Fruit fly (Drosophila melanogaster) whole organism, pupa: ENCODE measurements around the gene HP6.

Experiments
- CG10348 ChIP-seq: fragments of 200-800 bp; sonication (Bioruptor generic); IDR thresholded peaks from 2 replicates; pipeline ENCODE4 v1.3.6; 2022; ENCODE audit warnings: missing biosample characterization, missing genetic modification characterization
- CG12605 ChIP-seq: fragments of 200-800 bp; sonication (Bioruptor generic); IDR thresholded peaks from 2 replicates; pipeline ENCODE4 v1.3.6; 2022; ENCODE audit warnings: missing biosample characterization, missing genetic modification characterization
- CG13204 ChIP-seq: fragments of 200-800 bp; sonication (Bioruptor generic); optimal IDR thresholded peaks from 2 replicates; lab custom pipeline; 2018; ENCODE audit warnings: missing biosample characterization, mild to moderate bottlenecking, missing genetic modification characterization, moderate library complexity
- CG14655 ChIP-seq: fragments of 200-800 bp; sonication (Bioruptor generic); optimal IDR thresholded peaks from 3 replicates; lab custom pipeline; 2017; ENCODE audit warnings: mild to moderate bottlenecking, missing biosample characterization, missing genetic modification reagents, missing genetic modification characterization
- CG15710 ChIP-seq: fragments of 200-800 bp; sonication (Bioruptor generic); optimal IDR thresholded peaks from 2 replicates; lab custom pipeline; 2018; ENCODE audit warnings: missing biosample characterization, mild to moderate bottlenecking, missing genetic modification characterization, moderate library complexity
- CG17806 ChIP-seq: fragments of 200-800 bp; sonication (Bioruptor generic); optimal IDR thresholded peaks from 2 replicates; lab custom pipeline; 2018; ENCODE audit warnings: missing biosample characterization, mild to moderate bottlenecking, missing genetic modification characterization, moderate library complexity
- CG32121 ChIP-seq: fragments of 200-800 bp; sonication (Bioruptor generic); IDR thresholded peaks from 2 replicates; pipeline ENCODE4 v1.3.6; 2022; ENCODE audit warnings: missing biosample characterization, missing genetic modification characterization
- CG34367 ChIP-seq: fragments of 200-800 bp; sonication (Bioruptor generic); optimal IDR thresholded peaks from 2 replicates; lab custom pipeline; 2018; ENCODE audit warnings: missing biosample characterization, mild to moderate bottlenecking, missing genetic modification characterization
- CG4496 ChIP-seq: fragments of 200-800 bp; sonication (Bioruptor generic); IDR thresholded peaks from 3 replicates; pipeline ENCODE4 v1.3.6; 2022; ENCODE audit warnings: missing biosample characterization, missing genetic modification characterization
- CG8159 ChIP-seq: fragments of 200-800 bp; sonication (Bioruptor generic); optimal IDR thresholded peaks from 3 replicates; lab custom pipeline; 2018; ENCODE audit warnings: missing biosample characterization, mild to moderate bottlenecking, missing genetic modification characterization, moderate library complexity
- CG8301 ChIP-seq: fragments of 200-800 bp; sonication (Bioruptor generic); optimal IDR thresholded peaks from 2 replicates; lab custom pipeline; 2018; ENCODE audit warnings: missing biosample characterization, mild to moderate bottlenecking, missing genetic modification characterization
- CG9948 ChIP-seq: fragments of 200-800 bp; sonication (Bioruptor generic); optimal IDR thresholded peaks from 2 replicates; lab custom pipeline; 2018; ENCODE audit warnings: missing biosample characterization, mild to moderate bottlenecking, missing genetic modification characterization, moderate library complexity
- D1 ChIP-seq: fragments of 200-800 bp; sonication (Bioruptor generic); optimal IDR thresholded peaks from 2 replicates; lab custom pipeline; 2018; ENCODE audit warnings: missing biosample characterization, mild to moderate bottlenecking, missing genetic modification characterization, moderate library complexity
- EcR ChIP-seq: fragments of 200-800 bp; sonication (Bioruptor generic); optimal IDR thresholded peaks from 3 replicates; lab custom pipeline; 2019; ENCODE audit warnings: missing biosample characterization, missing genetic modification characterization, mild to moderate bottlenecking, moderate library complexity, missing genetic modification reagents
- Ets98B ChIP-seq: fragments of 200-800 bp; sonication (Bioruptor generic); IDR thresholded peaks from 2 replicates; pipeline ENCODE4 v1.3.6; 2022; ENCODE audit warnings: missing biosample characterization, missing genetic modification characterization
- Pif1A ChIP-seq: fragments of 200-800 bp; sonication (Bioruptor generic); optimal IDR thresholded peaks from 3 replicates; lab custom pipeline; 2016; ENCODE audit warnings: missing biosample characterization, missing genetic modification characterization
- Pif1B ChIP-seq: fragments of 200-800 bp; sonication (Bioruptor generic); optimal IDR thresholded peaks from 3 replicates; lab custom pipeline; 2016; ENCODE audit warnings: missing biosample characterization, missing genetic modification characterization
- Snoo ChIP-seq: fragments of 200-800 bp; sonication (Bioruptor generic); optimal IDR thresholded peaks from 3 replicates; lab custom pipeline; 2017; ENCODE audit warnings: missing biosample characterization, mild to moderate bottlenecking, missing genetic modification characterization, inconsistent platforms
- fd96Ca ChIP-seq: fragments of 200-800 bp; sonication (Bioruptor generic); IDR thresholded peaks from 3 replicates; pipeline ENCODE4 v1.3.6; 2022; ENCODE audit warnings: missing biosample characterization, missing genetic modification characterization
- gl ChIP-seq: fragments of 200-800 bp; sonication (Bioruptor generic); optimal IDR thresholded peaks from 2 replicates; lab custom pipeline; 2018; ENCODE audit warnings: missing biosample characterization, mild to moderate bottlenecking, missing genetic modification characterization
- rn ChIP-seq: fragments of 200-800 bp; sonication (Bioruptor generic); IDR thresholded peaks from 2 replicates; pipeline ENCODE4 v1.3.6; 2022; ENCODE audit warnings: missing biosample characterization, missing genetic modification characterization

Gene HP6

dm6 chr2L:4599812-4600454 is 21.9 kb upstream of the HP6 start:
- TF ChIP-seq CG9948 (tag; lab: Kevin White, UChicago) (no peak), CG8159 (tag; lab: Kevin White, UChicago) (peak; percentile 14), Snoo (tag; lab: Kevin White, UChicago) (no peak), fd96Ca (GFP tag; lab: Robert Waterston, UW) (no peak), CG4496 (0 out of 3 replicates have a peak, but pooled peaks have one; percentile 9), Pif1B (no peak), CG14655 (GFP tag; lab: Kevin White, UChicago) (no peak), CG32121 (GFP tag; lab: Robert Waterston, UW) (0 out of 2 replicates have a peak, but pooled peaks have one; percentile 9), rn (GFP tag; lab: Robert Waterston, UW) (no peak), EcR (GFP tag; lab: Kevin White, UChicago) (peak; percentile 67), CG12605 (GFP tag; lab: Robert Waterston, UW) (no peak), CG10348 (GFP tag; lab: Robert Waterston, UW) (no peak), CG8301 (no peak), gl (tag; lab: Kevin White, UChicago) (no peak), CG15710 (tag; lab: Kevin White, UChicago) (no peak), CG17806 (tag; lab: Kevin White, UChicago) (no peak), D1 (tag; lab: Kevin White, UChicago) (no peak), CG34367 (no peak), CG13204 (GFP tag; lab: Kevin White, UChicago) (peak; percentile 20), Pif1A (GFP tag; lab: Kevin White, UChicago) (no peak), Ets98B (GFP tag; lab: Robert Waterston, UW) (no peak)

DNA sequence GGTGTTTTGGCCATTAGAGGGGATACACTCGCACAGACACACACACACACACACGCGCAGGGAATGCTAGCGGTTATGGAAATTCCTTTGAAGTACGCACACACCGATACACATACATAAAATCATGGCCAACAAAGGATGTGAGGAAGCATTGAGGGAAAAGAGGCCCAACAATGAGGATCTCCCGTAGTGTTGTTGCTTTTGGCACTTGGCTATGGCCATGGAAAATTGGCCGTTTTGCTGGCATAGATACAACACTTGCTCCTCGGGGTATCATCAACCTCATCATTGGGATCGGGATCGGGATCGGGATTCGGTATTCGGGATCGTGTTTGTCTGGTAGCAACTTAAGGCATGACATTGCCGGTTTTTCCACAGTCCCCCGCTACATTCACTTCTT is 19.6 kb upstream of the HP6 start:
- TF ChIP-seq CG14655 (GFP tag; lab: Kevin White, UChicago) (no peak), CG13204 (GFP tag; lab: Kevin White, UChicago) (no peak), CG8159 (tag; lab: Kevin White, UChicago) (no peak), CG9948 (tag; lab: Kevin White, UChicago) (no peak), fd96Ca (GFP tag; lab: Robert Waterston, UW) (no peak), Pif1B (no peak), CG15710 (tag; lab: Kevin White, UChicago) (no peak), D1 (tag; lab: Kevin White, UChicago) (no peak), CG10348 (GFP tag; lab: Robert Waterston, UW) (no peak), CG8301 (no peak), Pif1A (GFP tag; lab: Kevin White, UChicago) (no peak)

DNA sequence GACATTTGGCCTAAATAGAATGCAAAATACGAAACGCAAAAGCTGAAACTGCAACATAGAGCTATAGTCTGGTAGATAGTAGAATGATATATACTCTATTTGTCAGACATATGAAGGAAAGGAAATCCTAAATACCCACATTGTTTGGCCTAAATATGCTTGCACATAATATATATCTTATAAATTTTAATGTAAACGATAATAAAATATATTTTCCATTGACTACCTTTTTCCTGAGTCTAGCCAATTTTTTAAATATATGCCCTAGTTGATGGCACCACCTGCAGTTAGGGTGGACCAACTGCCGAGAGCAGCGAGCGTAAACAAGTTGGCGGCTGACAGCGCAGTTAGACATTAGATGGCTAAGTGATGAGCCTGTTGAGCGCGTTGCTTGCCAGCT is 18.7 kb upstream of the HP6 start:
- TF ChIP-seq CG8159 (tag; lab: Kevin White, UChicago): no peak
- no peak for TF ChIP-seq CG12605 (GFP tag; lab: Robert Waterston, UW)
- TF ChIP-seq CG15710 (tag; lab: Kevin White, UChicago): no peak
- TF ChIP-seq CG8301: peak; percentile 30
- TF ChIP-seq CG9948 (tag; lab: Kevin White, UChicago): no peak
- no peak for TF ChIP-seq fd96Ca (GFP tag; lab: Robert Waterston, UW)
- TF ChIP-seq gl (tag; lab: Kevin White, UChicago): no peak
- TF ChIP-seq D1 (tag; lab: Kevin White, UChicago): no peak
- TF ChIP-seq CG14655 (GFP tag; lab: Kevin White, UChicago): peak; percentile 19
- no peak for TF ChIP-seq Pif1A (GFP tag; lab: Kevin White, UChicago)
- TF ChIP-seq Pif1B: no peak

dm6 chr2L:4594828-4595406 is 16.9 kb upstream of the HP6 start:
- TF ChIP-seq CG4496 (peak; percentile 55; the same call in 2 of the 3 replicates), CG34367 (no peak), CG15710 (tag; lab: Kevin White, UChicago) (no peak)

dm6 chr2L:4591842-4592241 is 13.8 kb upstream of the HP6 start:
- TF ChIP-seq EcR (GFP tag; lab: Kevin White, UChicago) (peak; percentile 1), CG12605 (GFP tag; lab: Robert Waterston, UW) (peak; percentile 42; the same call in 1 of the 2 replicates), Snoo (tag; lab: Kevin White, UChicago) (no peak), CG17806 (tag; lab: Kevin White, UChicago) (no peak), CG32121 (GFP tag; lab: Robert Waterston, UW) (no peak), fd96Ca (GFP tag; lab: Robert Waterston, UW) (peak; percentile 15; the same call in 1 of the 3 replicates), Pif1B (peak; percentile 28), CG13204 (GFP tag; lab: Kevin White, UChicago) (peak; percentile 59), CG4496 (peak; percentile 71; the same call in 2 of the 3 replicates), Ets98B (GFP tag; lab: Robert Waterston, UW) (peak; percentile 31; the same call in 1 of the 2 replicates)

DNA sequence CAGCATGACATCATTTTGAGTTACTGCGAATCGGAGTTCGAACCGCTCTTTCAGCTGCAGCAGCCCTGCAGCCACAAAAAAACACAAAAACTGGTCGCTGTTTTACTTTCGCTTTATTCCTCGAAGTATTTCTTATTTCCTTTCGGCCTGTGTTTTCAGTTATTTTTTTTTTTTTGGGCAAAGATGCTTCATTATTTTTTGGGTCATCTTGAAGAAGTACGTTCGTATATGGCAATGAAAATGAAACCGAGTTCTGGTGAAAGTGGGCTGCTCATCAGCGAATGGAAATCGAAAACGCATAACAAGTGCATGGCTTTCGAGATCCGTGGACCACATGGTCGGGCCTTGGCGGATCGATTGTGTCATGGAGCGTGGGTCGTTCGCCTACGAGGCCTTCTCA is 10.8 kb upstream of the HP6 start:
- peak; percentile 80 for TF ChIP-seq Snoo (tag; lab: Kevin White, UChicago)
- no peak for TF ChIP-seq Ets98B (GFP tag; lab: Robert Waterston, UW)
- no peak for TF ChIP-seq CG4496
- TF ChIP-seq rn (GFP tag; lab: Robert Waterston, UW): no peak
- no peak for TF ChIP-seq CG17806 (tag; lab: Kevin White, UChicago)
- TF ChIP-seq gl (tag; lab: Kevin White, UChicago): no peak
- TF ChIP-seq CG13204 (GFP tag; lab: Kevin White, UChicago): no peak
